Fruit fly (Drosophila melanogaster): ENCODE measurements around the gene pll.

Gene pll

dm6 chr3R:27220829-27221463, 32.0 kb downstream of the pll start (continued):
- TF ChIP-seq Abd-B (GFP tag; optimal IDR thresholded peaks at IDR 0.05) (no peak), Oaz (GFP tag; IDR thresholded peaks at IDR 0.05) (no peak), schlank (tag; optimal IDR thresholded peaks at IDR 0.05) (no peak), CG6791 (GFP tag; IDR thresholded peaks at IDR 0.05; ENCODE audit: partially characterized antibody) (no peak), CG6689 (GFP tag; IDR thresholded peaks at IDR 0.05) (no peak), exex (tag; optimal IDR thresholded peaks at IDR 0.05) (no peak), grn (GFP tag; optimal IDR thresholded peaks at IDR 0.05) (peak; percentile 69), dan (GFP tag; IDR thresholded peaks at IDR 0.05) (no peak), CG11456 (GFP tag; IDR thresholded peaks at IDR 0.05) (0 out of 3 replicates have a peak, but pooled peaks have one; percentile 8), stwl (tag; optimal IDR thresholded peaks at IDR 0.05) (no peak), otp (GFP tag; IDR thresholded peaks at IDR 0.05) (no peak), cg (GFP tag; optimal IDR thresholded peaks at IDR 0.05) (peak; percentile 36), NC2α (GFP tag; optimal IDR thresholded peaks at IDR 0.05) (no peak), tx (GFP tag; optimal IDR thresholded peaks at IDR 0.05) (no peak), CG18011 (GFP tag; optimal IDR thresholded peaks at IDR 0.05) (no peak), CG17568 (GFP tag; optimal IDR thresholded peaks at IDR 0.05) (no peak), D19A (tag; optimal IDR thresholded peaks at IDR 0.05) (peak; percentile 35), CG4854 (GFP tag; optimal IDR thresholded peaks at IDR 0.05) (no peak), crol (GFP tag; IDR thresholded peaks at IDR 0.05) (no peak), Ets97D (GFP tag; optimal IDR thresholded peaks at IDR 0.05) (no peak), H2.0 (GFP tag; IDR thresholded peaks at IDR 0.05) (no peak), pho (GFP tag; optimal IDR thresholded peaks at IDR 0.05) (no peak), sens (GFP tag) (peak; percentile 27), eve (GFP tag; optimal IDR thresholded peaks at IDR 0.05) (no peak), Ets65A (GFP tag) (peak; percentile 52)

dm6 chr3R:27218814-27219213, 34.2 kb downstream of the pll start:
- TF ChIP-seq CG12219 (GFP tag; optimal IDR thresholded peaks at IDR 0.05) (no peak), CG1647 (GFP tag; optimal IDR thresholded peaks at IDR 0.05) (no peak), CG4854 (GFP tag; optimal IDR thresholded peaks at IDR 0.05) (no peak), kni (GFP tag; optimal IDR thresholded peaks at IDR 0.05) (peak; percentile 46), CG9609 (GFP tag; optimal IDR thresholded peaks at IDR 0.05) (no peak), CG11696 (GFP tag; IDR thresholded peaks at IDR 0.05) (no peak), Ada2b (GFP tag; IDR thresholded peaks at IDR 0.05) (no peak), CG13894 (tag; optimal IDR thresholded peaks at IDR 0.05) (peak; percentile 50), CG15269 (tag; optimal IDR thresholded peaks at IDR 0.05) (peak; percentile 52), seq (GFP tag; IDR thresholded peaks at IDR 0.05) (no peak), ken (GFP tag; IDR thresholded peaks at IDR 0.05) (no peak), ash1 (GFP tag; optimal IDR thresholded peaks at IDR 0.05) (no peak), CG34224 (GFP tag; IDR thresholded peaks at IDR 0.05; ENCODE audit: partially characterized antibody) (no peak), Hmx (GFP tag; optimal IDR thresholded peaks at IDR 0.05) (no peak), CG17912 (GFP tag; optimal IDR thresholded peaks at IDR 0.05) (no peak), klu (GFP tag; IDR thresholded peaks at IDR 0.05) (no peak), Sox102F (GFP tag; optimal IDR thresholded peaks at IDR 0.05) (no peak), CG6654 (GFP tag; optimal IDR thresholded peaks at IDR 0.05) (no peak), chm (GFP tag; IDR thresholded peaks at IDR 0.05) (no peak), Mes4 (GFP tag; optimal IDR thresholded peaks at IDR 0.05) (no peak), Lhr (GFP tag; optimal IDR thresholded peaks at IDR 0.05) (no peak), CG14860 (GFP tag; IDR thresholded peaks at IDR 0.05; ENCODE audit: partially characterized antibody) (no peak), stc (GFP tag; IDR thresholded peaks at IDR 0.05) (no peak), sens-2 (GFP tag; IDR thresholded peaks at IDR 0.05) (no peak), Dref (GFP tag; IDR thresholded peaks at IDR 0.05) (no peak), jumu (GFP tag; optimal IDR thresholded peaks at IDR 0.05) (no peak), Vsx1 (GFP tag; optimal IDR thresholded peaks at IDR 0.05) (no peak), Side (GFP tag; optimal IDR thresholded peaks at IDR 0.05) (no peak)

All from whole organism, embryonic.